Fruit fly (Drosophila melanogaster) whole organism, embryonic: ENCODE measurements around the gene CG34242.

Experiments
- ATbp ChIP-seq: fragments of 200-800 bp; sonication (Bioruptor generic); optimal IDR thresholded peaks from 2 replicates; lab custom pipeline; 2017; ENCODE audit warnings: missing biosample characterization, mild to moderate bottlenecking, missing genetic modification characterization, missing genetic modification reagents
- Ada2b ChIP-seq: fragments of 200-800 bp; sonication (Bioruptor generic); IDR thresholded peaks from 2 replicates; pipeline ENCODE4 v1.3.6; 2022; ENCODE audit warnings: missing biosample characterization, missing genetic modification characterization
- Atf-2 ChIP-seq: fragments of 200-800 bp; sonication (Bioruptor generic); optimal IDR thresholded peaks from 2 replicates; lab custom pipeline; 2016; ENCODE audit warnings: missing biosample characterization, missing genetic modification characterization
- C15 ChIP-seq: fragments of 200-800 bp; sonication (Bioruptor generic); IDR thresholded peaks from 3 replicates; pipeline ENCODE4 v1.3.6; 2022; ENCODE audit warnings: missing biosample characterization, missing genetic modification characterization
- CG12236 ChIP-seq: fragments of 200-800 bp; sonication (Bioruptor generic); optimal IDR thresholded peaks from 2 replicates; lab custom pipeline; 2016; ENCODE audit warnings: missing biosample characterization, missing genetic modification characterization
- CG13894 ChIP-seq: fragments of 200-800 bp; sonication (Bioruptor generic); optimal IDR thresholded peaks from 3 replicates; lab custom pipeline; 2018; ENCODE audit warnings: missing biosample characterization, mild to moderate bottlenecking, missing genetic modification characterization, moderate library complexity
- CG14050 ChIP-seq: fragments of 200-800 bp; sonication (Bioruptor generic); IDR thresholded peaks from 3 replicates; pipeline ENCODE4 v1.3.6; 2022; ENCODE audit warnings: missing biosample characterization, missing genetic modification characterization
- CG15073 ChIP-seq: fragments of 200-800 bp; sonication (Bioruptor generic); optimal IDR thresholded peaks from 2 replicates; lab custom pipeline; 2016; ENCODE audit warnings: missing biosample characterization, missing genetic modification characterization
- CG15696 ChIP-seq: fragments of 200-800 bp; sonication (Bioruptor generic); optimal IDR thresholded peaks from 2 replicates; lab custom pipeline; 2019; ENCODE audit warnings: missing biosample characterization, mild to moderate bottlenecking, missing genetic modification characterization, moderate library complexity
- CG16813 ChIP-seq: fragments of 200-800 bp; sonication (Bioruptor generic); IDR thresholded peaks from 3 replicates; pipeline ENCODE4 v1.3.6; 2022; ENCODE audit warnings: missing biosample characterization, missing genetic modification characterization; ENCODE audit not compliant: partially characterized antibody
- CG16815 ChIP-seq: fragments of 200-800 bp; sonication (Bioruptor generic); optimal IDR thresholded peaks from 3 replicates; lab custom pipeline; 2017; ENCODE audit warnings: missing biosample characterization, mild to moderate bottlenecking, missing genetic modification characterization
- CG18262 ChIP-seq: fragments of 200-800 bp; optimal IDR thresholded peaks from 3 replicates; lab custom pipeline; 2019; ENCODE audit warnings: missing biosample characterization, mild to moderate bottlenecking, missing genetic modification characterization, moderate library complexity
- CG2116 ChIP-seq: fragments of 200-800 bp; sonication (Bioruptor generic); optimal IDR thresholded peaks from 3 replicates; lab custom pipeline; 2018; ENCODE audit warnings: missing biosample characterization, mild to moderate bottlenecking, missing genetic modification characterization
- CG2889 ChIP-seq: fragments of 200-800 bp; sonication (Bioruptor generic); IDR thresholded peaks from 3 replicates; pipeline ENCODE4 v1.3.6; 2022; ENCODE audit warnings: missing biosample characterization, missing genetic modification characterization
- CG3726 ChIP-seq: fragments of 200-800 bp; sonication (Bioruptor generic); IDR thresholded peaks from 3 replicates; pipeline ENCODE4, ENCODE4 v1.3.6; 2022; ENCODE audit warnings: missing biosample characterization, missing genetic modification characterization
- CG4328 ChIP-seq: fragments of 200-800 bp; sonication (Bioruptor generic); optimal IDR thresholded peaks from 3 replicates; lab custom pipeline; 2017; ENCODE audit warnings: missing biosample characterization, missing genetic modification reagents, missing genetic modification characterization
- CG43689 ChIP-seq: fragments of 200-800 bp; sonication (Bioruptor generic); IDR thresholded peaks from 2 replicates; pipeline ENCODE4 v1.3.6; 2022; ENCODE audit warnings: missing biosample characterization, missing genetic modification characterization
- CG4424 ChIP-seq: fragments of 200-800 bp; sonication (Bioruptor generic); optimal IDR thresholded peaks from 3 replicates; lab custom pipeline; 2016; ENCODE audit warnings: missing biosample characterization, missing genetic modification characterization
- CG9797 ChIP-seq: fragments of 200-800 bp; sonication (Bioruptor generic); optimal IDR thresholded peaks from 3 replicates; lab custom pipeline; 2018; ENCODE audit warnings: missing biosample characterization, mild to moderate bottlenecking, missing genetic modification characterization
- CG9876 ChIP-seq: fragments of 200-800 bp; sonication (Bioruptor generic); optimal IDR thresholded peaks from 2 replicates; lab custom pipeline; 2016; ENCODE audit warnings: missing biosample characterization, missing genetic modification characterization
- Dbx ChIP-seq: fragments of 200-800 bp; sonication (Bioruptor generic); IDR thresholded peaks from 3 replicates; pipeline ENCODE4 v1.3.6; 2022; ENCODE audit warnings: missing biosample characterization, missing genetic modification characterization
- Dfd ChIP-seq, 2 experiments: fragments of >200 bp; optimal IDR thresholded peaks; 2 replicates each; lab custom pipeline; 2017; ENCODE audit warnings: missing biosample characterization in 2 of 2, missing genetic modification characterization in 2 of 2
- Fer1 ChIP-seq: fragments of 200-800 bp; sonication (Bioruptor generic); optimal IDR thresholded peaks from 2 replicates; lab custom pipeline; 2017; ENCODE audit warnings: missing biosample characterization, mild to moderate bottlenecking, missing genetic modification characterization
- Mrtf ChIP-seq: fragments of 200-800 bp; sonication (Bioruptor generic); IDR thresholded peaks from 3 replicates; pipeline ENCODE4 v1.3.6; 2022; ENCODE audit warnings: missing biosample characterization, missing genetic modification characterization
- Nf-YA ChIP-seq: fragments of 200-800 bp; sonication (Bioruptor generic); IDR thresholded peaks from 2 replicates; pipeline ENCODE4 v1.3.6; 2022; ENCODE audit warnings: missing biosample characterization, missing genetic modification characterization
- Nf-YB ChIP-seq: fragments of 200-800 bp; sonication (Bioruptor generic); optimal IDR thresholded peaks from 3 replicates; lab custom pipeline; 2019; ENCODE audit warnings: missing biosample characterization, mild to moderate bottlenecking, missing genetic modification characterization, moderate library complexity
- Oli ChIP-seq: fragments of 200-800 bp; sonication (Bioruptor generic); optimal IDR thresholded peaks from 2 replicates; lab custom pipeline; 2018; ENCODE audit warnings: missing biosample characterization, mild to moderate bottlenecking, missing genetic modification characterization, moderate library complexity
- Tbp ChIP-seq: fragments of >200 bp; optimal IDR thresholded peaks from 2 replicates; lab custom pipeline; 2018; ENCODE audit warnings: missing biosample characterization, missing genetic modification characterization
- ab ChIP-seq: fragments of 200-800 bp; sonication (Bioruptor generic); optimal IDR thresholded peaks from 2 replicates; lab custom pipeline; 2016; ENCODE audit warnings: missing biosample characterization, missing genetic modification characterization
- aop ChIP-seq: fragments of 200-800 bp; sonication (Bioruptor generic); IDR thresholded peaks from 2 replicates; pipeline ENCODE4 v1.3.6; 2022; ENCODE audit warnings: missing biosample characterization, missing genetic modification characterization
- ash1 ChIP-seq: fragments of 200-800 bp; sonication (Bioruptor generic); optimal IDR thresholded peaks from 2 replicates; lab custom pipeline; 2018; ENCODE audit warnings: missing biosample characterization, mild to moderate bottlenecking, missing genetic modification characterization
- bab2 ChIP-seq: fragments of 200-800 bp; sonication (Bioruptor generic); optimal IDR thresholded peaks from 2 replicates; lab custom pipeline; 2016; ENCODE audit warnings: missing biosample characterization, missing genetic modification characterization
- bsh ChIP-seq, 2 experiments: fragments of 200-800 bp; sonication (Bioruptor generic); optimal IDR thresholded peaks; 2 replicates each; lab custom pipeline; 2017 to 2018; ENCODE audit warnings: mild to moderate bottlenecking in 2 of 2, missing biosample characterization in 2 of 2, missing genetic modification characterization in 2 of 2, moderate library complexity in 1 of 2
- btn ChIP-seq: fragments of 200-800 bp; sonication (Bioruptor generic); optimal IDR thresholded peaks from 2 replicates; lab custom pipeline; 2016; ENCODE audit warnings: missing biosample characterization, missing genetic modification characterization
- crol ChIP-seq: fragments of 200-800 bp; sonication (Bioruptor generic); IDR thresholded peaks from 2 replicates; pipeline ENCODE4 v1.3.6; 2022; ENCODE audit warnings: missing biosample characterization, missing genetic modification characterization
- da ChIP-seq: fragments of 200-800 bp; sonication (Bioruptor generic); optimal IDR thresholded peaks from 2 replicates; lab custom pipeline; 2016; ENCODE audit warnings: missing biosample characterization, missing genetic modification characterization
- dm ChIP-seq: fragments of 200-800 bp; sonication (Bioruptor generic); optimal IDR thresholded peaks from 3 replicates; lab custom pipeline; 2016; ENCODE audit warnings: missing biosample characterization, missing genetic modification characterization
- dpn ChIP-seq, 2 experiments: fragments of 200-800 bp; sonication (Bioruptor generic); optimal IDR thresholded peaks; 3 replicates each; lab custom pipeline; 2016; ENCODE audit warnings: missing biosample characterization in 2 of 2, missing genetic modification characterization in 2 of 2
- ewg ChIP-seq: fragments of 200-800 bp; sonication (Bioruptor generic); optimal IDR thresholded peaks from 3 replicates; lab custom pipeline; 2017; ENCODE audit warnings: mild to moderate bottlenecking, missing biosample characterization, missing genetic modification reagents, missing genetic modification characterization
- fd102C ChIP-seq: fragments of 200-800 bp; sonication (Bioruptor generic); optimal IDR thresholded peaks from 2 replicates; lab custom pipeline; 2018; ENCODE audit warnings: missing biosample characterization, mild to moderate bottlenecking, missing genetic modification characterization, moderate library complexity
- gce ChIP-seq: fragments of 200-800 bp; sonication (Bioruptor generic); IDR thresholded peaks from 3 replicates; pipeline ENCODE4 v1.3.6; 2022; ENCODE audit warnings: missing biosample characterization, missing genetic modification characterization
- gem ChIP-seq: fragments of 200-800 bp; sonication (Bioruptor generic); optimal IDR thresholded peaks from 2 replicates; lab custom pipeline; 2019; ENCODE audit warnings: missing biosample characterization, mild to moderate bottlenecking, missing genetic modification characterization, moderate library complexity
- jumu ChIP-seq: fragments of 200-800 bp; sonication (Bioruptor generic); optimal IDR thresholded peaks from 3 replicates; lab custom pipeline; 2016; ENCODE audit warnings: missing biosample characterization, missing genetic modification characterization
- ken ChIP-seq: fragments of 200-800 bp; sonication (Bioruptor generic); IDR thresholded peaks from 3 replicates; pipeline ENCODE4 v1.3.6; 2022; ENCODE audit warnings: missing biosample characterization, missing genetic modification characterization
- lbe ChIP-seq: fragments of 200-800 bp; sonication (Bioruptor generic); optimal IDR thresholded peaks from 2 replicates; lab custom pipeline; 2016; ENCODE audit warnings: missing biosample characterization, mild to moderate bottlenecking, missing genetic modification characterization
- lilli ChIP-seq: fragments of 200-800 bp; sonication (Bioruptor generic); optimal IDR thresholded peaks from 3 replicates; lab custom pipeline; 2016; ENCODE audit warnings: missing biosample characterization, missing genetic modification characterization
- pzg ChIP-seq: fragments of 200-800 bp; sonication (Bioruptor generic); optimal IDR thresholded peaks from 3 replicates; lab custom pipeline; 2018; ENCODE audit warnings: missing biosample characterization, mild to moderate bottlenecking, missing genetic modification characterization, moderate library complexity
- salm ChIP-seq: fragments of 200-800 bp; sonication (Bioruptor generic); optimal IDR thresholded peaks from 2 replicates; lab custom pipeline; 2018; ENCODE audit warnings: missing biosample characterization, mild to moderate bottlenecking, missing genetic modification characterization
- sob ChIP-seq: fragments of 200-800 bp; sonication (Bioruptor generic); IDR thresholded peaks from 2 replicates; pipeline ENCODE4 v1.3.6; 2022; ENCODE audit warnings: missing biosample characterization, missing genetic modification characterization
- sqz ChIP-seq: fragments of 200-800 bp; sonication (Bioruptor generic); optimal IDR thresholded peaks from 3 replicates; lab custom pipeline; 2018; ENCODE audit warnings: missing biosample characterization, mild to moderate bottlenecking, missing genetic modification characterization
- zen ChIP-seq: fragments of 200-800 bp; sonication (Bioruptor generic); optimal IDR thresholded peaks from 3 replicates; lab custom pipeline; 2018; ENCODE audit warnings: missing biosample characterization, mild to moderate bottlenecking, missing genetic modification characterization, moderate library complexity
- zfh2 ChIP-seq: fragments of 200-800 bp; sonication (Bioruptor generic); optimal IDR thresholded peaks from 2 replicates; lab custom pipeline; 2016; ENCODE audit warnings: missing biosample characterization, missing genetic modification characterization

CG34242 gene

DNA sequence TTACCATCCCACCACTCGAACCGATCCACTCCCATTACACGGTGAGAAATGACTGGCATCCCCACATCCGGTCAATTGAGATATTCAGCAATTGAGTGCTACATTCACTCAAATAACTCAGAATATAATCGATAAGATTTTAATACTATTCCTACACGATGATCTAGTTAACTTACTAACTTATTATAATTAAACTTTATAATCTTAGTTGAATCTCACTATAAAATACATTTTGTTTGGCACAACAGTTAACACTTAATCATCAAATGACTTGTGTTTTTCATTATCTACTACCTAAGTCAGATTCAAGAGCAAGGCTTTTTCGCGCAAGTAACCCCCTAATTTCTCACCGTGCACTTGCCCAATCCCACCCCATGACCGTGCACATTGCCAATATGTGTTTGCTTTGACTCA lies 38.5 kb upstream of the CG34242 start (continued):
- TF ChIP-seq zfh2 (GFP tag; lab: Kevin White, UChicago) = no peak
- no peak for TF ChIP-seq da
- peak; percentile 43 for TF ChIP-seq Oli (tag; lab: Kevin White, UChicago)
- TF ChIP-seq CG16813 (GFP tag; lab: Robert Waterston, UW) = no peak
- TF ChIP-seq bab2 = peak; percentile 11
- no peak for TF ChIP-seq CG3726 (GFP tag; lab: Robert Waterston, UW)
- no peak for TF ChIP-seq Dbx (GFP tag; lab: Robert Waterston, UW)
- no peak for TF ChIP-seq pzg (GFP tag; lab: Kevin White, UChicago)
- no peak for TF ChIP-seq CG12236 (GFP tag; lab: Kevin White, UChicago)
- TF ChIP-seq Ada2b (GFP tag; lab: Robert Waterston, UW) = no peak
- no peak for TF ChIP-seq CG4424 (GFP tag; lab: Kevin White, UChicago)
- TF ChIP-seq sqz (GFP tag; lab: Kevin White, UChicago) = no peak
- peak; percentile 27 to 83 for TF ChIP-seq bsh (GFP tag; optimal IDR thresholded peaks at IDR 0.05; lab: Kevin White, UChicago)
- no peak for TF ChIP-seq CG4328 (GFP tag; lab: Kevin White, UChicago)
- no peak for TF ChIP-seq ash1 (GFP tag; lab: Kevin White, UChicago)
- no peak for TF ChIP-seq Nf-YA (GFP tag; lab: Robert Waterston, UW)
- no peak for TF ChIP-seq fd102C (GFP tag; lab: Kevin White, UChicago)
- TF ChIP-seq dm (GFP tag; lab: Kevin White, UChicago) = no peak
- no peak for TF ChIP-seq ab
- no peak for TF ChIP-seq CG2116 (GFP tag; lab: Kevin White, UChicago)
- TF ChIP-seq Atf-2 (GFP tag; lab: Kevin White, UChicago) = peak; percentile 1
- no peak for TF ChIP-seq crol (GFP tag; lab: Robert Waterston, UW)
- TF ChIP-seq Nf-YB = peak; percentile 4
- TF ChIP-seq lbe (GFP tag; lab: Kevin White, UChicago) = peak; percentile 71
- TF ChIP-seq CG13894 (tag; lab: Kevin White, UChicago) = no peak
- peak; percentile 68 for TF ChIP-seq CG18262 (tag; lab: Kevin White, UChicago)
- TF ChIP-seq dpn (GFP tag; optimal IDR thresholded peaks at IDR 0.05; lab: Kevin White, UChicago) = peak in 1 of 2 experiments; percentile 3
- no peak for TF ChIP-seq aop (GFP tag; lab: Robert Waterston, UW)
- no peak for TF ChIP-seq CG43689 (GFP tag; lab: Robert Waterston, UW)
- no peak for TF ChIP-seq salm (tag; lab: Kevin White, UChicago)
- TF ChIP-seq CG9797 (GFP tag; lab: Kevin White, UChicago) = no peak
- TF ChIP-seq CG14050 (GFP tag; lab: Robert Waterston, UW) = no peak
- TF ChIP-seq ATbp (GFP tag; lab: Kevin White, UChicago) = peak; percentile 24
- TF ChIP-seq gce (GFP tag; lab: Robert Waterston, UW) = no peak
- peak; percentile 11 for TF ChIP-seq CG16815 (GFP tag; lab: Kevin White, UChicago)
- TF ChIP-seq Fer1 (GFP tag; lab: Kevin White, UChicago) = peak; percentile 35
- TF ChIP-seq CG9876 (GFP tag; lab: Kevin White, UChicago) = no peak
- TF ChIP-seq CG2889 = no peak
- no peak for TF ChIP-seq Tbp (GFP tag; lab: Kevin White, UChicago)
- 0 out of 3 replicates have a peak, but pooled peaks have one; percentile 29 for TF ChIP-seq Mrtf (GFP tag; lab: Robert Waterston, UW)
- no peak for TF ChIP-seq sob (GFP tag; lab: Robert Waterston, UW)
- no peak for TF ChIP-seq CG15696 (tag; lab: Kevin White, UChicago)
- TF ChIP-seq Dfd (GFP tag; optimal IDR thresholded peaks at IDR 0.05; lab: Kevin White, UChicago) = no peak
- TF ChIP-seq ken = no peak
- peak; percentile 53 for TF ChIP-seq lilli (GFP tag; lab: Kevin White, UChicago)
- TF ChIP-seq CG15073 (GFP tag; lab: Kevin White, UChicago) = no peak
- TF ChIP-seq jumu (GFP tag; lab: Kevin White, UChicago) = no peak
- TF ChIP-seq C15 = no peak
- no peak for TF ChIP-seq zen
- no peak for TF ChIP-seq ewg
- TF ChIP-seq btn (GFP tag; lab: Kevin White, UChicago) = no peak
- TF ChIP-seq gem (tag; lab: Kevin White, UChicago) = peak; percentile 66
